Worm (Caenorhabditis elegans): ENCODE results near the gene gcc-2.
A peak's percentile ranks its signal among the peaks of the same experiment; 100 is the strongest.

The gcc-2 gene

DNA sequence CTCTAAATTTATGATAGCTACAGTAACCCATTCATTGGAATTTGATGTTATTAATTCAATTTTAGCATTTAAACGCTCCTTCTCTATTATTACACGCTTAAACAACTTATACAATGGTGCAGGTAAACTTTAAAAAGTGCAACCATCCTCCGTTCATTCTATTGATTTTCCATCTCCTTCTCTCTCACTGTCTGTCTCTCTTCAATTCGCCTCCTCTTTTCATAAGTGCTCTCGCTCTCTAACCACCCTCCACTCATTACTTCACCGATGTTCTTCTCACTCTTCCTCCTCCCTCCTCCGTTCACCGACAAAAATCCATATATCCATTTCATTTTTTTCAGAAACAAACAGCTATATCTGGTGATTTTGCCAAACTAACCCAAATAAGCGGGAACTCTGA is 4.2 kb upstream of the gcc-2 start, which contains the start of gene cbp-1 (continued):
- no peak for TF ChIP-seq snpc-4 (tag; optimal IDR thresholded peaks at IDR 0.05)
- no peak for TF ChIP-seq cey-2 (tag; optimal IDR thresholded peaks at IDR 0.05; ENCODE audit: borderline replicate concordance, insufficient read depth)
- TF ChIP-seq egl-27 (tag; optimal IDR thresholded peaks at IDR 0.05): no peak
- TF ChIP-seq ZK546.5 (tag; optimal IDR thresholded peaks at IDR 0.05): no peak
- no peak for TF ChIP-seq lin-1 (GFP tag; IDR thresholded peaks at IDR 0.05)
- no peak for TF ChIP-seq Y105C5A.15 (GFP tag; IDR thresholded peaks at IDR 0.05)
- TF ChIP-seq snpc-1.2 (GFP tag; IDR thresholded peaks at IDR 0.05): no peak
- no peak for TF ChIP-seq nhr-6 (tag; optimal IDR thresholded peaks at IDR 0.05)
- peak; percentile 63 for TF ChIP-seq mes-2 (tag; optimal IDR thresholded peaks at IDR 0.05; ENCODE audit: poor library complexity, severe bottlenecking)
- no peak for TF ChIP-seq spr-1 (tag; optimal IDR thresholded peaks at IDR 0.05)
- TF ChIP-seq aly-2 (tag; optimal IDR thresholded peaks at IDR 0.05): no peak
- peak; percentile 8 for TF ChIP-seq hlh-30 (tag; optimal IDR thresholded peaks at IDR 0.05; ENCODE audit: insufficient read depth)
- TF ChIP-seq jun-1 (tag; optimal IDR thresholded peaks at IDR 0.05): no peak
- no peak for TF ChIP-seq sdz-12 (GFP tag; optimal IDR thresholded peaks at IDR 0.05)
- no peak for TF ChIP-seq tag-97 (GFP tag; IDR thresholded peaks at IDR 0.05)
- no peak for TF ChIP-seq dmd-9 (GFP tag; IDR thresholded peaks at IDR 0.05)
- no peak for TF ChIP-seq daf-16 (GFP tag; optimal IDR thresholded peaks at IDR 0.05)
- no peak for TF ChIP-seq daf-16 (tag; optimal IDR thresholded peaks at IDR 0.05)
- no peak for TF ChIP-seq pha-4 (GFP tag; IDR thresholded peaks at IDR 0.05)
- no peak for TF ChIP-seq pha-4 (tag; optimal IDR thresholded peaks at IDR 0.05)
- TF ChIP-seq unc-62 (GFP tag; optimal IDR thresholded peaks at IDR 0.05 in 1 of 2): no peak
- no peak for TF ChIP-seq unc-62 (tag; optimal IDR thresholded peaks at IDR 0.05)
- no peak for TF ChIP-seq spr-3 (GFP tag; optimal IDR thresholded peaks at IDR 0.05)
- peak; percentile 11 for TF ChIP-seq duxl-1 (tag; optimal IDR thresholded peaks at IDR 0.05; ENCODE audit: poor library complexity)
- no peak for TF ChIP-seq lin-15B (tag; optimal IDR thresholded peaks at IDR 0.05)
- no peak for TF ChIP-seq set-16 (GFP tag; IDR thresholded peaks at IDR 0.05)
- TF ChIP-seq dmd-6 (GFP tag; IDR thresholded peaks at IDR 0.05): 0 out of 2 replicates have a peak, but pooled peaks have one; percentile 11
- TF ChIP-seq hlh-11 (tag; optimal IDR thresholded peaks at IDR 0.05): peak; percentile 1
- no peak for TF ChIP-seq nhr-237 (tag; optimal IDR thresholded peaks at IDR 0.05)
- no peak for TF ChIP-seq madf-5 (GFP tag; IDR thresholded peaks at IDR 0.05)

DNA sequence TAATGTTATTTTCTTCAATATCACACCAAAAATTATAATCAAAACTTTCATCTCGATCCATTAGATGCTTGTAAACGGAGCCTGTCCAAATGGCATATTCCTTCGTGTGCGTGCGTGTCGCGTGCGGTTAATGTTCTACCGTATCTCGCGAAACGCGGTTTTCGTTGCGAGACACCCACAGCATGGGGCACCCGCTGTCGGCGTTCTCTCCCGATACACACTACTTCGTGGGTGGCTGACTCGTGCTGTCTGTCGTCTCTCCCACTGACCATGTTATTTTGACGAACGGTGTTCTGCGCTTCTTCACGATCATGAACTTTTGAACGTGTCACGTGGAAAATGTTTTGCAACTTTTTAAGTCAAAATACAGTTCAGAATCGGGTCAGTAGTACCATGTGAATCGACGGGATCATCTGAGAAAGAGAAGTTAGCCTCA is 3.5 kb upstream of the gcc-2 start:
- TF ChIP-seq aha-1 (tag) (peak; percentile 100), ceh-62 (tag; optimal IDR thresholded peaks at IDR 0.05) (no peak), fkh-10 (GFP tag; optimal IDR thresholded peaks at IDR 0.05) (peak; percentile 88), lin-15B (tag; optimal IDR thresholded peaks at IDR 0.05) (no peak), ZK546.5 (tag; optimal IDR thresholded peaks at IDR 0.05) (peak; percentile 24 to 87), madf-9 (GFP tag; conservative IDR thresholded peaks at IDR 0.05) (peak; percentile 92), nhr-48 (tag; optimal IDR thresholded peaks at IDR 0.05) (peak; percentile 96), mep-1 (tag; optimal IDR thresholded peaks at IDR 0.05) (peak; percentile 99), madf-5 (GFP tag; IDR thresholded peaks at IDR 0.05) (peak; percentile 80 to 90; a peak in 2 of 4 replicates), ztf-7 (tag; optimal IDR thresholded peaks at IDR 0.05) (peak; percentile 88), nhr-41 (GFP tag; IDR thresholded peaks at IDR 0.05) (peak; percentile 96), Y5F2A.4 (GFP tag; optimal IDR thresholded peaks at IDR 0.05) (peak; percentile 92), nhr-11 (tag; optimal IDR thresholded peaks at IDR 0.05) (peak; percentile 99), D1046.2 (GFP tag; IDR thresholded peaks at IDR 0.05) (peak; percentile 93), nhr-102 (tag; optimal IDR thresholded peaks at IDR 0.05) (peak; percentile 98), F37D6.2 (tag; optimal IDR thresholded peaks at IDR 0.05) (peak; percentile 95), zag-1 (tag; optimal IDR thresholded peaks at IDR 0.05) (peak; percentile 80), lin-13 (GFP tag; optimal IDR thresholded peaks at IDR 0.05) (peak; percentile 91), daf-19 (GFP tag; conservative IDR thresholded peaks at IDR 0.05) (peak; percentile 83), nhr-6 (tag; optimal IDR thresholded peaks at IDR 0.05) (peak; percentile 96), nhr-25 (tag; optimal IDR thresholded peaks at IDR 0.05; ENCODE audit: borderline replicate concordance, insufficient read depth) (peak; percentile 98), F49E8.2 (tag; optimal IDR thresholded peaks at IDR 0.05; ENCODE audit: borderline replicate concordance) (no peak), arid-1 (GFP tag; conservative IDR thresholded peaks at IDR 0.05) (peak; percentile 97), unc-130 (GFP tag; optimal IDR thresholded peaks at IDR 0.05) (peak; percentile 1), lin-29 (GFP tag; IDR thresholded peaks at IDR 0.05) (peak; percentile 94), mdt-29 (GFP tag; IDR thresholded peaks at IDR 0.05) (peak; percentile 96), aly-2 (tag; optimal IDR thresholded peaks at IDR 0.05) (peak; percentile 36)
